Worm (Caenorhabditis elegans): ENCODE data around the gene T24C4.10.

DNA sequence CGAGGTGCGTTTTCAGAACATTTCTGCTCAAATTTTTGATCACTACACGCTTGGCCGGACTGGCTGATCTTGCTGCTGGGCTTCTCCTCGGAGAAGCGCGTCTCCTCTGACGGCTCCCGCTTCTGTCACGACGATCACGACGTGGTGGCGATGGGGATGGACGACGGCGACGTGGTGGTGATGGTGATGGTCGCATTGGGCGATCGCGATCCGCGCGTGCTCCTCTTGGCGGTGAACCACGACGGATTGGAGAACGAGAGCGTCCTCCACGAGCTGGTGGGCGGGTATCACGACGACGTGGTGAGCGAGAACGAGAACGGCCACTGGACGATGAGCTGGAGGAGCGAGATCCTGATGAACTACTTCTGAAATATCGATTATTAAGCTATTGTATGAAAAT is 37.6 kb downstream of the T24C4.10 start:
- TF ChIP-seq nhr-76 (tag; optimal IDR thresholded peaks at IDR 0.05) (no peak), ZK546.5 (tag; optimal IDR thresholded peaks at IDR 0.05) (no peak), zag-1 (tag; optimal IDR thresholded peaks at IDR 0.05) (no peak), lin-15B (tag; optimal IDR thresholded peaks at IDR 0.05) (no peak), R02D3.7 (tag; optimal IDR thresholded peaks at IDR 0.05) (no peak), ceh-82 (tag; optimal IDR thresholded peaks at IDR 0.05) (no peak), nhr-23 (tag; optimal IDR thresholded peaks at IDR 0.05) (no peak), nfya-1 (tag; optimal IDR thresholded peaks at IDR 0.05; ENCODE audit: insufficient read depth) (no peak)

Measured in whole organism, L3 larva.